Worm (Caenorhabditis elegans) whole organism, early embryonic: ENCODE data around the gene R08E3.1.

Experiments used
- B0310.2 ChIP-seq: sonication (generic microtip); optimal IDR thresholded peaks from 2 replicates; lab custom pipeline; 2016; ENCODE audit warnings: mild to moderate bottlenecking, missing genetic modification characterization, missing compliant biosample characterization
- F13C5.2 ChIP-seq: sonication (generic microtip); optimal IDR thresholded peaks from 2 replicates; lab custom pipeline; 2017; ENCODE audit warnings: mild to moderate bottlenecking, missing genetic modification characterization, inconsistent platforms, missing compliant biosample characterization
- aly-1 ChIP-seq: sonication (generic microtip); optimal IDR thresholded peaks from 2 replicates; lab custom pipeline; 2016; ENCODE audit warnings: missing genetic modification characterization, missing compliant biosample characterization
- ceh-13 ChIP-seq: fragments of 200-800 bp; sonication (Bioruptor generic); optimal IDR thresholded peaks from 2 replicates; lab custom pipeline; 2018; ENCODE audit warnings: mild to moderate bottlenecking, missing genetic modification characterization, missing compliant biosample characterization
- ets-7 ChIP-seq: sonication (generic microtip); optimal IDR thresholded peaks from 2 replicates; lab custom pipeline; 2016; ENCODE audit warnings: missing genotype, missing genetic modification characterization, missing compliant biosample characterization
- flt-1 ChIP-seq: fragments of 200-800 bp; sonication (Bioruptor generic); IDR thresholded peaks from 2 replicates; pipeline ENCODE4 v1.3.6; 2022; ENCODE audit warnings: missing genetic modification characterization, missing compliant biosample characterization
- hmg-4 ChIP-seq: fragments of 200-800 bp; sonication (Bioruptor generic); optimal IDR thresholded peaks from 2 replicates; lab custom pipeline; 2018; ENCODE audit warnings: mild to moderate bottlenecking, missing genetic modification characterization, missing compliant biosample characterization
- hnd-1 ChIP-seq: sonication (generic microtip); optimal IDR thresholded peaks from 2 replicates; lab custom pipeline; 2016; ENCODE audit warnings: missing genetic modification characterization, missing compliant biosample characterization
- pes-1 ChIP-seq: fragments of 200-800 bp; sonication (Bioruptor generic); IDR thresholded peaks from 2 replicates; pipeline ENCODE4 v1.3.6; 2022; ENCODE audit warnings: missing genetic modification reagents, missing genetic modification characterization, missing compliant biosample characterization
- tbx-11 ChIP-seq: fragments of 200-800 bp; sonication (Bioruptor generic); IDR thresholded peaks from 2 replicates; pipeline ENCODE4 v1.3.6; 2022; ENCODE audit warnings: missing genetic modification characterization, missing compliant biosample characterization
- tra-4 ChIP-seq: sonication (generic microtip); optimal IDR thresholded peaks from 2 replicates; lab custom pipeline; 2017; ENCODE audit warnings: missing genetic modification characterization, missing compliant biosample characterization

The R08E3.1 gene

ce11 chrX:4879998-4880397 lies 57.6 kb downstream of the R08E3.1 start:
- TF ChIP-seq aly-1 (tag; lab: Kevin White, UChicago): no peak
- no peak for TF ChIP-seq ets-7
- TF ChIP-seq tbx-11 (GFP tag; lab: Robert Waterston, UW): no peak

- TF ChIP-seq hmg-4 (GFP tag; lab: Kevin White, UChicago): peak; percentile 54
- no peak for TF ChIP-seq hnd-1 (tag; lab: Kevin White, UChicago)
- no peak for TF ChIP-seq F13C5.2 (tag; lab: Kevin White, UChicago)
- TF ChIP-seq pes-1 (GFP tag; lab: Robert Waterston, UW): no peak
- TF ChIP-seq ceh-13 (GFP tag; lab: Kevin White, UChicago): no peak
- no peak for TF ChIP-seq B0310.2 (tag; lab: Kevin White, UChicago)
- TF ChIP-seq tra-4 (tag; lab: Kevin White, UChicago): no peak
- TF ChIP-seq flt-1 (GFP tag; lab: Robert Waterston, UW): no peak
Measured at ce11 chrX:4881310-4881709, 58.9 kb downstream of the R08E3.1 start.
